Worm (Caenorhabditis elegans): ENCODE results near the gene F40F12.9.
A peak's percentile ranks its signal among the peaks of the same experiment; 100 is the strongest.

Gene F40F12.9

DNA sequence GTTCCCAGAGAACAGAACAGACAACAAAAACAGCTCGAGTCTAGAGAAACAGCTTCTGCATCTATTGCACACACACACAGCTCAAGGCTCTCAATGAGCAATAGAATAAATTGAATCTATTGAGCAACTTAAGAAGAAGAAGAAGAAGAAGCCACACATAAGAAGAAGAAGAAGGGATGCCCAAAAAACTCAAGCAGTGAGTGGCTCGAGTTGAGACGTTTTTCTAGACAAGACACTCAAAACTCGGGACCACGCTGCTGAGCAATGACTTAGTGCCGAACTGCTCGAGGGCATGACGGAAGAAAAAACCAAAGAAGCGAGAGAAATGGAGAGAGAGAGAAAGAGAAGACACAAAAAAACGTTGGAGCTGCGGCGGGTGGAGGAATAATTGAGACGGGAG lies 5.8 kb upstream of the F40F12.9 start:
- TF ChIP-seq ttx-3 (tag; optimal IDR thresholded peaks at IDR 0.05) (no peak), fkh-10 (GFP tag; optimal IDR thresholded peaks at IDR 0.05) (no peak), dve-1 (tag; optimal IDR thresholded peaks at IDR 0.05) (no peak), unc-42 (tag; optimal IDR thresholded peaks at IDR 0.05) (peak; percentile 85), C08G9.2 (tag; optimal IDR thresholded peaks at IDR 0.05) (peak; percentile 10), odd-2 (tag; optimal IDR thresholded peaks at IDR 0.05) (no peak), ceh-18 (tag; optimal IDR thresholded peaks at IDR 0.05) (peak; percentile 23), tbx-2 (tag; optimal IDR thresholded peaks at IDR 0.05) (no peak)

DNA sequence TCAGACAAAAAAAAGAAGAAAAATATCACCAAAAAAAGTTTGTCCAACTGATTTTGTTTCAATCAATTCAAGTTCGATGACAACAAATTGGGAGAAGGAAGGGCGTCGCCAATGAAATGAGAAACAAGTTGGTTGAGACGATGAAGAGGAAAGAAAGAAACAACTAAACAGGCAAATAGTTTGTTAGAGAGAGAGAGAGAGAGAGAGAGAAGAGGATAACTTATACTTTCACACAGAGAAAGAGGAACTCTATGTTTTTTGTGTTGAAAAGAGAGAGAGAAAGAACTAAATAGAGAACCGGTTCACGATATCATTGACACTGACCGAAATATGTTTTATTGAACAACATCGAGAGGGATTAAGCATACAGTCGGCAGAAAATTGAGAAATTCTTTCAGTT lies 3.6 kb upstream of the F40F12.9 start:
- TF ChIP-seq ceh-34 (tag; optimal IDR thresholded peaks at IDR 0.05) = no peak
- no peak for TF ChIP-seq hlh-30 (tag; optimal IDR thresholded peaks at IDR 0.05; ENCODE audit: insufficient read depth)
- TF ChIP-seq pros-1 (tag; optimal IDR thresholded peaks at IDR 0.05) = no peak
- TF ChIP-seq ceh-24 (tag; optimal IDR thresholded peaks at IDR 0.05) = no peak
- no peak for TF ChIP-seq fkh-6 (tag; optimal IDR thresholded peaks at IDR 0.05)
- TF ChIP-seq pat-9 (tag; optimal IDR thresholded peaks at IDR 0.05) = no peak
- no peak for TF ChIP-seq hlh-13 (GFP tag; optimal IDR thresholded peaks at IDR 0.05)
- TF ChIP-seq Y22D7AL.16 (tag; optimal IDR thresholded peaks at IDR 0.05) = no peak
- no peak for TF ChIP-seq nhr-11 (tag; optimal IDR thresholded peaks at IDR 0.05)
- no peak for TF ChIP-seq ztf-16 (tag; optimal IDR thresholded peaks at IDR 0.05)
- no peak for TF ChIP-seq unc-86 (tag; optimal IDR thresholded peaks at IDR 0.05)
- TF ChIP-seq unc-42 (tag; optimal IDR thresholded peaks at IDR 0.05) = no peak
- TF ChIP-seq pag-3 (tag; optimal IDR thresholded peaks at IDR 0.05; ENCODE audit: borderline replicate concordance) = no peak
- no peak for TF ChIP-seq elt-2 (tag; optimal IDR thresholded peaks at IDR 0.05)
- no peak for TF ChIP-seq ets-4 (tag; optimal IDR thresholded peaks at IDR 0.05)

DNA sequence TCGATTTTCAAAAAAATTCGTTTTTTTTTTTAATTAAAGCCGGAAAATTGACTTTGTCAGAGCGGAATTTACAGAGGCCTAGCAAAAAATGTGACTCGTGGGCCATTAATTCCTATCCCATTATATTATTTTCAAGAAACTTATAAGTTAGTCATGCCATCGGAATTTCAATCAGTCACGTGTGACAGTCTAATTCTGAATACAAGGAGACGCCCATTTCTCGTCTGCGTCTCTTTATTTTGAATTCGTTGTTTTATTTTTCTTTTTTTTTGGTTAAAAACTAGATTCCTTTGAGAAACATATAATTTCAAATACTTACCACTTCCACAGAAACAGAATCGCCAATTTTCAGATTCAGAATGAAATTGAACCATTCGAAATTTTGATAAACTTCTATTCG lies 2.4 kb upstream of the F40F12.9 start:
- TF ChIP-seq mec-3 (tag; optimal IDR thresholded peaks at IDR 0.05; ENCODE audit: borderline replicate concordance) = no peak
- no peak for TF ChIP-seq lim-6 (tag; optimal IDR thresholded peaks at IDR 0.05)
- TF ChIP-seq C38D4.7 (GFP tag; optimal IDR thresholded peaks at IDR 0.05) = no peak
- TF ChIP-seq K09A11.1 (tag; optimal IDR thresholded peaks at IDR 0.05; ENCODE audit: insufficient read depth) = no peak
- no peak for TF ChIP-seq lin-11 (tag; optimal IDR thresholded peaks at IDR 0.05)
- TF ChIP-seq F13H6.1 (tag; optimal IDR thresholded peaks at IDR 0.05) = no peak
- no peak for TF ChIP-seq eyg-1 (tag; optimal IDR thresholded peaks at IDR 0.05)
- TF ChIP-seq npax-4 (tag; optimal IDR thresholded peaks at IDR 0.05) = no peak
- no peak for TF ChIP-seq fkh-6 (tag; optimal IDR thresholded peaks at IDR 0.05)
- no peak for TF ChIP-seq hlh-8 (tag; optimal IDR thresholded peaks at IDR 0.05)
- no peak for TF ChIP-seq gmeb-2 (tag; optimal IDR thresholded peaks at IDR 0.05)

DNA sequence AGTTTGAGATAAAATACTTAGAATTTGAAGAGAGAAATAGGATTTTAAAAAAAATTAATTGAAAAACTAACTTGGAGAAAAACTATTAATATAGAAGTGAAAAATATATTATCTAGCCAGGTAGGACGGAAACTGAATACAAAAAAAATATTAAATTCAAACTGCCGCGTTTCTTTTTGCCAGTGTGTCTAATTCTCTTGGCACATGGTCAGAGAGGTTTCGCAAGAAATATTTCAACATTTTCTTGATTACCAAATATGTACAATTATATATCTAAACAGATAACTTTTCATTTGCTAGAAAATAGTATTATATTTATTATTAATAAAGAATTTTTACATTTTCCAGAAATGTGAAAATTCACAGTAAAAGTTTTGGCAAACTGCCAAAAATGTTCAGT lies 1.4 kb downstream of the F40F12.9 start:
- TF ChIP-seq F13H6.1 (tag; optimal IDR thresholded peaks at IDR 0.05) (no peak), ceh-31 (tag; optimal IDR thresholded peaks at IDR 0.05) (no peak), nhr-11 (tag; optimal IDR thresholded peaks at IDR 0.05) (no peak), nfya-1 (tag; optimal IDR thresholded peaks at IDR 0.05) (no peak), madf-2 (tag; optimal IDR thresholded peaks at IDR 0.05) (no peak), unc-86 (tag; optimal IDR thresholded peaks at IDR 0.05) (no peak), ceh-9 (tag; optimal IDR thresholded peaks at IDR 0.05) (no peak), pha-2 (tag; optimal IDR thresholded peaks at IDR 0.05) (no peak), Y22D7AL.16 (tag; optimal IDR thresholded peaks at IDR 0.05) (no peak), hlh-13 (GFP tag; optimal IDR thresholded peaks at IDR 0.05) (no peak)

Data from whole organism, late embryonic.